Worm (Caenorhabditis elegans): ENCODE measurements around the gene Y53G8AL.4.

DNA sequence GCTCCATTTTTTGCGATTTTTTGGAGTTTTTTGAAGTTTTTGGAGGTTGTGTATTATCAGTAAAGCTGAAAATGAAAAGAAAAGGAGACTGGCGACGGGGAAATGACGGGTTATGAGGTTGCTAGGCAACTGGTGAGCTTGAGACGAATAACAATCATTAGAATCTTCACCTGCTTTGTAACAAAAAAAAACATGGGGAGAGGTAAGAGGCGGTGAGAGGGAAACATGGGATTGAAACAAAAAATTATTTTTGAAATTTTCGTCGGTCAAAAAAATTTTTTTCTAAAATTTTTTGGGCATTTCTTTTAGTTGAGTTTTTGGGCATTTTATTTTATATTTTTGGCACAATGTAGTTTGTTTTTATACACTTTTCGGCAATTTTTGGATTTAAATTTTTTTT is 16.2 kb upstream of the Y53G8AL.4 start, which contains the start of gene Y53G8AM.7:
- TF ChIP-seq ceh-62 (tag; optimal IDR thresholded peaks at IDR 0.05) (no peak), dmd-8 (GFP tag; IDR thresholded peaks at IDR 0.05) (no peak), snpc-4 (tag; optimal IDR thresholded peaks at IDR 0.05) (no peak), zfp-3 (GFP tag; conservative IDR thresholded peaks at IDR 0.05) (no peak), fos-1 (tag; optimal IDR thresholded peaks at IDR 0.05) (no peak), dpl-1 (GFP tag; optimal IDR thresholded peaks at IDR 0.05) (no peak), ceh-28 (tag; optimal IDR thresholded peaks at IDR 0.05) (no peak), fkh-10 (GFP tag; optimal IDR thresholded peaks at IDR 0.05) (no peak)
